Worm (Caenorhabditis elegans): ENCODE results near the gene R10E9.4.
A peak's percentile ranks its signal among the peaks of the same experiment; 100 is the strongest.

DNA sequence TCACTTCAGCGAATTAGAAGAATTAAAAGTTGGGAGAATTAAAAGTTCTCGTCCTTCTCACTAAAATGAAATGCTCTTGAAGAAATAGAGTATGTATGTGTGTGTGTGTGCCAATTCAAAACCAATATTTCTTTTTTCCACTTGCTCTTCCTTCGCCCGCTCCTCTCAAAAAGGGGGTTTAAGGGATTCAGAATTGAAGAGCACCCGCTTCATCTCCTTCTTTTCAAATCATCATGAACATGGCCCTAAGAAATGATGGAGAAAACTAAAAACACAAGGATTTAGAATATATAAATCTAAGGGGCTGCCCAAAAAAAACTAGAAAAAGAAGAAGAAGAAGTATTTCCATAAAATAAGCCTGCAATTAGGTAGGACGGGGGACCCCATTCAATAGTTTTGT lies 3.5 kb downstream of the R10E9.4 start:
- TF ChIP-seq fos-1 (tag; optimal IDR thresholded peaks at IDR 0.05): no peak
- no peak for TF ChIP-seq alr-1 (tag; optimal IDR thresholded peaks at IDR 0.05)
- TF ChIP-seq elt-1 (tag; optimal IDR thresholded peaks at IDR 0.05): no peak
- TF ChIP-seq elt-3 (tag; optimal IDR thresholded peaks at IDR 0.05): no peak
- no peak for TF ChIP-seq egl-27 (tag; optimal IDR thresholded peaks at IDR 0.05)
- peak; percentile 7 for TF ChIP-seq lin-39 (tag; optimal IDR thresholded peaks at IDR 0.05)
- TF ChIP-seq R02D3.7 (tag; optimal IDR thresholded peaks at IDR 0.05): no peak
- TF ChIP-seq skn-1 (tag; optimal IDR thresholded peaks at IDR 0.05): no peak
- no peak for TF ChIP-seq mdl-1 (tag; optimal IDR thresholded peaks at IDR 0.05)
- no peak for TF ChIP-seq ceh-16 (tag; optimal IDR thresholded peaks at IDR 0.05)
- no peak for TF ChIP-seq blmp-1 (tag; optimal IDR thresholded peaks at IDR 0.05; ENCODE audit: insufficient read depth)
- no peak for TF ChIP-seq ztf-11 (tag; optimal IDR thresholded peaks at IDR 0.05)

Measured in whole organism, L2 larva.